Worm (Caenorhabditis elegans) whole organism, young adult: ENCODE results near the gene lgc-10.

Source experiments
- C17E4.6 ChIP-seq: fragments of 200-800 bp; sonication (Bioruptor generic); IDR thresholded peaks from 2 replicates; pipeline ENCODE4 v1.3.6; 2022; ENCODE audit warnings: missing genetic modification reagents, missing genetic modification characterization, missing compliant biosample characterization
- Y67H2A.10 ChIP-seq: fragments of 200-800 bp; sonication (Bioruptor generic); conservative IDR thresholded peaks from 2 replicates; pipeline ENCODE4 v1.3.6; 2022; ENCODE audit warnings: missing genetic modification reagents, missing genetic modification characterization, missing compliant biosample characterization
- nfya-1 ChIP-seq: sonication (generic microtip); optimal IDR thresholded peaks from 2 replicates; lab custom pipeline; 2017; ENCODE audit warnings: antibody characterized with exemption, missing compliant biosample characterization, missing genetic modification characterization, borderline replicate concordance; ENCODE audit not compliant: insufficient read depth
- nhr-27 ChIP-seq: fragments of 200-800 bp; sonication (Bioruptor generic); optimal IDR thresholded peaks from 2 replicates; lab custom pipeline; 2018; ENCODE audit warnings: mild to moderate bottlenecking, missing genetic modification characterization, moderate library complexity, missing compliant biosample characterization
- pha-4 ChIP-seq: fragments of 150-350 bp; sonication (generic microtip); optimal IDR thresholded peaks from 2 replicates; lab custom pipeline; 2014; ENCODE audit warnings: missing biosample characterization, missing genetic modification reagents, missing genetic modification characterization
- snpc-3.4 ChIP-seq: sonication (generic microtip); optimal IDR thresholded peaks from 2 replicates; lab custom pipeline; 2017; ENCODE audit warnings: missing genetic modification characterization, mild to moderate bottlenecking, missing compliant biosample characterization, antibody characterized with exemption, moderate library complexity, missing genotype, missing genetic modification reagents
- zim-3 ChIP-seq: sonication (generic microtip); optimal IDR thresholded peaks from 2 replicates; lab custom pipeline; 2017; ENCODE audit warnings: mild to moderate bottlenecking, missing genetic modification characterization, moderate library complexity, missing compliant biosample characterization

DNA sequence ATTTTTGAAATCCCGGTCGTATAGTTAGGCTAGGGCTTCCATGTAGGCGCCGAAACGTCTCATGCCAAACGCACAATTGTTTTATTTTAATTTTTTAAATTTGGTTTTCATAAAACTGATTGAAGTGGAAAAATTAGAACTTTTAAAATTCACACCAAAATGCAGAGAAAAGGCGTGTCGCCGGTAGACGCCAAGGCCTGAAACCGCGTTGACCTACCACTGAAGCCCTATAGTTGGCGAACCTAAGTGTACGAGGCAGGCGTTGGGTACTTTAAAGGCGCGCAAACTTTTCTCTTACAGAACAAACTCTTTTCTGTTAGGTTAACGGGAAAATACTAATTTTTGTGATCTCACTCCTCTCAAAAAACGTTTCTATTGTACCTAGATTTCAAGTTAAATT lies 35.9 kb upstream of the lgc-10 start, which contains the start of gene Y73B6BL.44:
- TF ChIP-seq zim-3 (no peak), nhr-27 (no peak), Y67H2A.10 (no peak), snpc-3.4 (no peak), pha-4 (tag; lab: Kevin White, UChicago) (no peak), nfya-1 (tag; lab: Kevin White, UChicago) (no peak), C17E4.6 (GFP tag; lab: Robert Waterston, UW) (no peak)
